Fruit fly (Drosophila melanogaster) whole organism, wandering third instar larva: ENCODE results near the gene CG3515.

Experiments used
- Abd-B ChIP-seq: fragments of >200 bp; optimal IDR thresholded peaks from 2 replicates; lab custom pipeline; 2017; ENCODE audit warnings: missing biosample characterization, missing genetic modification characterization
- CG32264 ChIP-seq: fragments of 200-800 bp; sonication (Bioruptor generic); optimal IDR thresholded peaks from 2 replicates; lab custom pipeline; 2016; ENCODE audit warnings: missing biosample characterization, missing genetic modification characterization
- Dfd ChIP-seq: fragments of >200 bp; optimal IDR thresholded peaks from 2 replicates; lab custom pipeline; 2017; ENCODE audit warnings: missing biosample characterization, missing genetic modification characterization
- Dif ChIP-seq: fragments of 200-275, 200-300 bp; sonication (Bioruptor generic); optimal IDR thresholded peaks from 2 replicates; lab custom pipeline; 2018; ENCODE audit warnings: missing biosample characterization, missing genetic modification characterization; ENCODE audit not compliant: partially characterized antibody
- HLH106 ChIP-seq: fragments of 200-800 bp; optimal IDR thresholded peaks from 3 replicates; lab custom pipeline; 2019; ENCODE audit warnings: missing biosample characterization, mild to moderate bottlenecking, missing genetic modification characterization, moderate library complexity
- Hnf4 ChIP-seq: fragments of 200-800 bp; sonication (Bioruptor generic); optimal IDR thresholded peaks from 2 replicates; lab custom pipeline; 2016; ENCODE audit warnings: missing biosample characterization, mild to moderate bottlenecking, missing genetic modification characterization
- Hr78 ChIP-seq: fragments of >200 bp; optimal IDR thresholded peaks from 2 replicates; lab custom pipeline; 2017; ENCODE audit warnings: missing biosample characterization, missing genetic modification characterization
- Hr83 ChIP-seq: fragments of 200-300 bp; sonication (Bioruptor generic); optimal IDR thresholded peaks from 2 replicates; lab custom pipeline; 2016; ENCODE audit warnings: missing biosample characterization, mild to moderate bottlenecking, missing genetic modification characterization, moderate library complexity; ENCODE audit not compliant: poor library complexity, severe bottlenecking
- Mio ChIP-seq: sonication (Bioruptor generic); optimal IDR thresholded peaks from 2 replicates; lab custom pipeline; 2016; ENCODE audit warnings: missing biosample characterization, missing genetic modification characterization
- Myc ChIP-seq: fragments of >200 bp; optimal IDR thresholded peaks from 2 replicates; lab custom pipeline; 2017
- N ChIP-seq: fragments of >200 bp; optimal IDR thresholded peaks from 2 replicates; lab custom pipeline; 2018; ENCODE audit warnings: missing biosample characterization, missing external identifiers, missing genetic modification characterization
- OdsH ChIP-seq: fragments of 200-800 bp; sonication (Bioruptor generic); optimal IDR thresholded peaks from 2 replicates; lab custom pipeline; 2016; ENCODE audit warnings: missing biosample characterization, mild to moderate bottlenecking, missing genetic modification characterization
- Rel ChIP-seq, 2 experiments: fragments of 200-800 bp; sonication (Bioruptor generic) in 1 of 2; optimal IDR thresholded peaks; 2 replicates in 1 of 2; 3 replicates in 1 of 2; lab custom pipeline; 2016 to 2019; ENCODE audit warnings: mild to moderate bottlenecking in 2 of 2, missing biosample characterization in 2 of 2, missing genetic modification characterization in 2 of 2, moderate library complexity in 1 of 2
- Sp1 ChIP-seq: fragments of 200-800 bp; sonication (Bioruptor generic); optimal IDR thresholded peaks from 3 replicates; lab custom pipeline; 2019; ENCODE audit warnings: missing biosample characterization, mild to moderate bottlenecking, missing genetic modification characterization, moderate library complexity
- Vsx2 ChIP-seq: fragments of 200-300, 225-300 bp; sonication (Bioruptor generic); optimal IDR thresholded peaks from 2 replicates; lab custom pipeline; 2018; ENCODE audit warnings: missing biosample characterization, missing genetic modification characterization; ENCODE audit not compliant: partially characterized antibody
- br ChIP-seq: fragments of 200-800 bp; sonication (Bioruptor generic); optimal IDR thresholded peaks from 2 replicates; lab custom pipeline; 2016; ENCODE audit warnings: missing biosample characterization, missing genetic modification characterization
- brk ChIP-seq: fragments of 200-800 bp; sonication (Bioruptor generic); optimal IDR thresholded peaks from 2 replicates; lab custom pipeline; 2016; ENCODE audit warnings: missing biosample characterization, mild to moderate bottlenecking, missing genetic modification characterization
- dl ChIP-seq, 2 experiments: fragments of 175-275, 200-275 bp in 1 of 2; fragments of 200-275 bp in 1 of 2; sonication (Bioruptor generic); optimal IDR thresholded peaks; lab custom pipeline; 2018; ENCODE audit warnings: mild to moderate bottlenecking in 2 of 2, missing biosample characterization in 2 of 2, missing genetic modification characterization in 2 of 2, moderate library complexity in 2 of 2; ENCODE audit not compliant: partially characterized antibody in 2 of 2, insufficient read depth in 1 of 2
- dmrt93B ChIP-seq: fragments of 200-800 bp; sonication (Bioruptor generic); optimal IDR thresholded peaks from 2 replicates; lab custom pipeline; 2018; ENCODE audit warnings: missing biosample characterization, mild to moderate bottlenecking, missing genetic modification characterization
- foxo ChIP-seq, 2 experiments: fragments of 200-800 bp; sonication (Bioruptor generic); optimal IDR thresholded peaks; 2 replicates in 1 of 2; 3 replicates in 1 of 2; lab custom pipeline; 2016 to 2017; ENCODE audit warnings: missing biosample characterization in 2 of 2, missing genetic modification characterization in 2 of 2
- jim ChIP-seq: fragments of 175-275, 200-325 bp; sonication (Bioruptor generic); optimal IDR thresholded peaks from 2 replicates; lab custom pipeline; 2016; ENCODE audit warnings: missing biosample characterization, mild to moderate bottlenecking, missing genetic modification characterization
- lola ChIP-seq: fragments of >200 bp; optimal IDR thresholded peaks from 2 replicates; lab custom pipeline; 2017; ENCODE audit warnings: missing biosample characterization, missing genetic modification characterization
- psq ChIP-seq: fragments of 200-800 bp; sonication (Bioruptor generic); optimal IDR thresholded peaks from 3 replicates; lab custom pipeline; 2017; ENCODE audit warnings: missing biosample characterization, mild to moderate bottlenecking, missing genetic modification characterization, moderate library complexity
- rgr ChIP-seq: fragments of 200-800 bp; sonication (Bioruptor generic); optimal IDR thresholded peaks from 3 replicates; lab custom pipeline; 2016; ENCODE audit warnings: missing biosample characterization, mild to moderate bottlenecking, missing genetic modification characterization
- sage ChIP-seq: fragments of 200-800 bp; sonication (Bioruptor generic); optimal IDR thresholded peaks from 2 replicates; lab custom pipeline; 2016; ENCODE audit warnings: missing biosample characterization, mild to moderate bottlenecking, missing genetic modification characterization
- sv ChIP-seq: fragments of 200-800 bp; sonication (Bioruptor generic); optimal IDR thresholded peaks from 3 replicates; lab custom pipeline; 2016; ENCODE audit warnings: missing biosample characterization, missing genetic modification characterization
- tai ChIP-seq: sonication (Bioruptor generic); optimal IDR thresholded peaks from 2 replicates; lab custom pipeline; 2016; ENCODE audit warnings: missing biosample characterization, missing genetic modification characterization
- usp ChIP-seq: fragments of >200 bp; optimal IDR thresholded peaks from 2 replicates; lab custom pipeline; 2017; ENCODE audit warnings: missing biosample characterization, missing genetic modification characterization
- woc ChIP-seq: sonication (Bioruptor generic); optimal IDR thresholded peaks from 2 replicates; lab custom pipeline; 2016; ENCODE audit warnings: missing biosample characterization, mild to moderate bottlenecking, missing genetic modification characterization

CG3515 gene

dm6 chr2L:2542491-2542890, 10.1 kb downstream of the CG3515 start:
- TF ChIP-seq sv (GFP tag; lab: Kevin White, UChicago) (no peak), Hr83 (GFP tag; lab: Kevin White, UChicago) (no peak), foxo (GFP tag; optimal IDR thresholded peaks at IDR 0.05; lab: Kevin White, UChicago) (no peak), Rel (GFP tag; optimal IDR thresholded peaks at IDR 0.05; lab: Kevin White, UChicago) (no peak), Rel (tag; optimal IDR thresholded peaks at IDR 0.05; lab: Kevin White, UChicago) (no peak), Hr78 (GFP tag; lab: Kevin White, UChicago) (no peak), Vsx2 (no peak), Abd-B (GFP tag; lab: Kevin White, UChicago) (no peak), CG32264 (GFP tag; lab: Kevin White, UChicago) (no peak), brk (no peak), Mio (GFP tag; lab: Kevin White, UChicago) (no peak), psq (GFP tag; lab: Kevin White, UChicago) (no peak), Myc (lab: Kevin White, UChicago) (no peak), Dif (GFP tag; lab: Kevin White, UChicago) (no peak)

dm6 chr2L:2528097-2528496, 24.5 kb downstream of the CG3515 start:
- TF ChIP-seq dmrt93B (GFP tag; lab: Kevin White, UChicago): no peak
- TF ChIP-seq tai: no peak
- TF ChIP-seq HLH106: no peak
- no peak for TF ChIP-seq lola (GFP tag; lab: Kevin White, UChicago)
- TF ChIP-seq foxo (GFP tag; optimal IDR thresholded peaks at IDR 0.05; lab: Kevin White, UChicago): no peak
- no peak for TF ChIP-seq OdsH

DNA sequence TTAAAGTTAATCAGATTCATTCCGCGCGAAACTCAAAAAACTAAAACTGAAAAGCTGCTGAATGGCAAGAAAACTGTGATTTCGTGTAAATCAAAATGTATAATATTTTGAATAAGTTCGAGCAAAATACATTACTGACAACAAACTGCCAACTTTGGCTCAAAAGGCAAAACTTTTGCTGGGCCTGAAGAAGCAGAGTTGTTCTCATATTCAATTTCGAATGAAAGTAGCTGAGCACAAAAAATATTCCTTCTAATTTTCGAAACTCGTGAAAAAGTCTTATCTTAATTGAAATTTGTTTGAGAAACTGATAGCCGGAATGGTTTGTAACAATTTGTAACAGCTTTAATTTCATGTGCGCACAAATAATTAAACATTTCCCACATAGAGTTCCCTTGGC, 34.7 kb downstream of the CG3515 start, which contains the start of gene CG3528:
CG3528 (minus strand) TSS at position 101 of the 400 bp plus-strand sequence.
- TF ChIP-seq Hnf4 (GFP tag; lab: Kevin White, UChicago) (no peak), N (no peak), CG32264 (GFP tag; lab: Kevin White, UChicago) (no peak), br (no peak), Hr78 (GFP tag; lab: Kevin White, UChicago) (no peak), psq (GFP tag; lab: Kevin White, UChicago) (no peak), Sp1 (GFP tag; lab: Kevin White, UChicago) (no peak), Abd-B (GFP tag; lab: Kevin White, UChicago) (no peak), jim (GFP tag; lab: Kevin White, UChicago) (no peak), Mio (GFP tag; lab: Kevin White, UChicago) (no peak), Vsx2 (no peak), foxo (GFP tag; optimal IDR thresholded peaks at IDR 0.05; lab: Kevin White, UChicago) (no peak), Rel (GFP tag; optimal IDR thresholded peaks at IDR 0.05; lab: Kevin White, UChicago) (no peak), Rel (tag; optimal IDR thresholded peaks at IDR 0.05; lab: Kevin White, UChicago) (no peak), rgr (GFP tag; lab: Kevin White, UChicago) (no peak)
- TF ChIP-seq, all 38 proteins: peak for 0

DNA sequence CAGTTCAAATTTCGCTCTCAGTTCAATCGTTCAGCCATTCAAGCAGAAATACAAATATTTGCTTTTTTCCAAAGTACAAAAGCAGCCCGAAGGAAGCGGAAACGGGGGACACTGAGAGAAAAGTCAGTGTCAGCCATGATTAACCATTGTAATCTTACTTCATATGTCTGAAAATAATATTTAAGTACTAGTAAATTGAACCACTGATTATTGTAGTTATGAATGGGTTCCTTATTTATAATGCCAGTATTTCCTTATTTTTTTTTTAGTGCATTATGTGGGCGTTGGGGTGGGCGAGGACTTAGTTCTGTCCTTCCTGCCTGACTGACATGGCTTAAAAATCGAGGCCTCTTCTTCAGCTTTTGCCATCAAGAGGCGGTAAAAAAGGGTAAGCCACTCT, 50.8 kb downstream of the CG3515 start:
- TF ChIP-seq brk (no peak), foxo (GFP tag; optimal IDR thresholded peaks at IDR 0.05; lab: Kevin White, UChicago) (no peak), usp (GFP tag; lab: Kevin White, UChicago) (no peak), br (no peak), Hr78 (GFP tag; lab: Kevin White, UChicago) (no peak), Mio (GFP tag; lab: Kevin White, UChicago) (no peak), Abd-B (GFP tag; lab: Kevin White, UChicago) (no peak), sage (no peak), Rel (GFP tag; optimal IDR thresholded peaks at IDR 0.05; lab: Kevin White, UChicago) (no peak), Rel (tag; optimal IDR thresholded peaks at IDR 0.05; lab: Kevin White, UChicago) (no peak), dl (GFP tag; optimal IDR thresholded peaks at IDR 0.05; lab: Kevin White, UChicago; ENCODE audit: insufficient read depth in 1 of 2, partially characterized antibody in 2 of 2) (no peak), Hr83 (GFP tag; lab: Kevin White, UChicago) (no peak), woc (no peak), N (no peak), psq (GFP tag; lab: Kevin White, UChicago) (no peak), Dfd (GFP tag; lab: Kevin White, UChicago) (no peak), OdsH (no peak)
